Worm (Caenorhabditis elegans) whole organism, early embryonic: ENCODE results near the gene B0284.3.

Experiments used
- B0310.2 ChIP-seq: sonication (generic microtip); optimal IDR thresholded peaks from 2 replicates; lab custom pipeline; 2016; ENCODE audit warnings: mild to moderate bottlenecking, missing genetic modification characterization, missing compliant biosample characterization
- ama-1 ChIP-seq: fragments of 150-350 bp; optimal IDR thresholded peaks from 2 replicates; lab custom pipeline; 2014
- flt-1 ChIP-seq: fragments of 200-800 bp; sonication (Bioruptor generic); IDR thresholded peaks from 2 replicates; pipeline ENCODE4 v1.3.6; 2022; ENCODE audit warnings: missing genetic modification characterization, missing compliant biosample characterization
- hmg-4 ChIP-seq: fragments of 200-800 bp; sonication (Bioruptor generic); optimal IDR thresholded peaks from 2 replicates; lab custom pipeline; 2018; ENCODE audit warnings: mild to moderate bottlenecking, missing genetic modification characterization, missing compliant biosample characterization

- TF ChIP-seq B0310.2: no peak
- no peak for TF ChIP-seq ama-1 (lab: Kevin White, UChicago)
- no peak for TF ChIP-seq hmg-4
- no peak for TF ChIP-seq flt-1 (GFP tag; lab: Robert Waterston, UW)
Measured at ce11 chrIII:4380835-4381234, 1.2 kb upstream of the B0284.3 start.
